Worm (Caenorhabditis elegans): ENCODE measurements around the gene sod-3.

- TF ChIP-seq hmbx-1 (tag; optimal IDR thresholded peaks at IDR 0.05): no peak
- TF ChIP-seq flt-1 (GFP tag; IDR thresholded peaks at IDR 0.05): no peak
Measured at ce11 chrX:17055836-17056783, 36.4 kb upstream of the sod-3 start.
